Fruit fly (Drosophila melanogaster) whole organism, pupa: Measurements from ENCODE around the gene pyd.
A peak's percentile ranks its signal among the peaks of the same experiment; 100 is the strongest.

Experiments used
- CG10348 ChIP-seq: fragments of 200-800 bp; sonication (Bioruptor generic); IDR thresholded peaks from 2 replicates; pipeline ENCODE4 v1.3.6; 2022; ENCODE audit warnings: missing biosample characterization, missing genetic modification characterization
- CG12605 ChIP-seq: fragments of 200-800 bp; sonication (Bioruptor generic); IDR thresholded peaks from 2 replicates; pipeline ENCODE4 v1.3.6; 2022; ENCODE audit warnings: missing biosample characterization, missing genetic modification characterization
- CG13204 ChIP-seq: fragments of 200-800 bp; sonication (Bioruptor generic); optimal IDR thresholded peaks from 2 replicates; lab custom pipeline; 2018; ENCODE audit warnings: missing biosample characterization, mild to moderate bottlenecking, missing genetic modification characterization, moderate library complexity
- CG14655 ChIP-seq: fragments of 200-800 bp; sonication (Bioruptor generic); optimal IDR thresholded peaks from 3 replicates; lab custom pipeline; 2017; ENCODE audit warnings: mild to moderate bottlenecking, missing biosample characterization, missing genetic modification reagents, missing genetic modification characterization
- CG15710 ChIP-seq: fragments of 200-800 bp; sonication (Bioruptor generic); optimal IDR thresholded peaks from 2 replicates; lab custom pipeline; 2018; ENCODE audit warnings: missing biosample characterization, mild to moderate bottlenecking, missing genetic modification characterization, moderate library complexity
- CG17806 ChIP-seq: fragments of 200-800 bp; sonication (Bioruptor generic); optimal IDR thresholded peaks from 2 replicates; lab custom pipeline; 2018; ENCODE audit warnings: missing biosample characterization, mild to moderate bottlenecking, missing genetic modification characterization, moderate library complexity
- CG32121 ChIP-seq: fragments of 200-800 bp; sonication (Bioruptor generic); IDR thresholded peaks from 2 replicates; pipeline ENCODE4 v1.3.6; 2022; ENCODE audit warnings: missing biosample characterization, missing genetic modification characterization
- CG34367 ChIP-seq: fragments of 200-800 bp; sonication (Bioruptor generic); optimal IDR thresholded peaks from 2 replicates; lab custom pipeline; 2018; ENCODE audit warnings: missing biosample characterization, mild to moderate bottlenecking, missing genetic modification characterization
- CG4496 ChIP-seq: fragments of 200-800 bp; sonication (Bioruptor generic); IDR thresholded peaks from 3 replicates; pipeline ENCODE4 v1.3.6; 2022; ENCODE audit warnings: missing biosample characterization, missing genetic modification characterization
- CG8159 ChIP-seq: fragments of 200-800 bp; sonication (Bioruptor generic); optimal IDR thresholded peaks from 3 replicates; lab custom pipeline; 2018; ENCODE audit warnings: missing biosample characterization, mild to moderate bottlenecking, missing genetic modification characterization, moderate library complexity
- CG8301 ChIP-seq: fragments of 200-800 bp; sonication (Bioruptor generic); optimal IDR thresholded peaks from 2 replicates; lab custom pipeline; 2018; ENCODE audit warnings: missing biosample characterization, mild to moderate bottlenecking, missing genetic modification characterization
- CG9948 ChIP-seq: fragments of 200-800 bp; sonication (Bioruptor generic); optimal IDR thresholded peaks from 2 replicates; lab custom pipeline; 2018; ENCODE audit warnings: missing biosample characterization, mild to moderate bottlenecking, missing genetic modification characterization, moderate library complexity
- D1 ChIP-seq: fragments of 200-800 bp; sonication (Bioruptor generic); optimal IDR thresholded peaks from 2 replicates; lab custom pipeline; 2018; ENCODE audit warnings: missing biosample characterization, mild to moderate bottlenecking, missing genetic modification characterization, moderate library complexity
- EcR ChIP-seq: fragments of 200-800 bp; sonication (Bioruptor generic); optimal IDR thresholded peaks from 3 replicates; lab custom pipeline; 2019; ENCODE audit warnings: missing biosample characterization, missing genetic modification characterization, mild to moderate bottlenecking, moderate library complexity, missing genetic modification reagents
- Ets98B ChIP-seq: fragments of 200-800 bp; sonication (Bioruptor generic); IDR thresholded peaks from 2 replicates; pipeline ENCODE4 v1.3.6; 2022; ENCODE audit warnings: missing biosample characterization, missing genetic modification characterization
- Pif1A ChIP-seq: fragments of 200-800 bp; sonication (Bioruptor generic); optimal IDR thresholded peaks from 3 replicates; lab custom pipeline; 2016; ENCODE audit warnings: missing biosample characterization, missing genetic modification characterization
- Pif1B ChIP-seq: fragments of 200-800 bp; sonication (Bioruptor generic); optimal IDR thresholded peaks from 3 replicates; lab custom pipeline; 2016; ENCODE audit warnings: missing biosample characterization, missing genetic modification characterization
- Snoo ChIP-seq: fragments of 200-800 bp; sonication (Bioruptor generic); optimal IDR thresholded peaks from 3 replicates; lab custom pipeline; 2017; ENCODE audit warnings: missing biosample characterization, mild to moderate bottlenecking, missing genetic modification characterization, inconsistent platforms
- fd96Ca ChIP-seq: fragments of 200-800 bp; sonication (Bioruptor generic); IDR thresholded peaks from 3 replicates; pipeline ENCODE4 v1.3.6; 2022; ENCODE audit warnings: missing biosample characterization, missing genetic modification characterization
- gl ChIP-seq: fragments of 200-800 bp; sonication (Bioruptor generic); optimal IDR thresholded peaks from 2 replicates; lab custom pipeline; 2018; ENCODE audit warnings: missing biosample characterization, mild to moderate bottlenecking, missing genetic modification characterization
- rn ChIP-seq: fragments of 200-800 bp; sonication (Bioruptor generic); IDR thresholded peaks from 2 replicates; pipeline ENCODE4 v1.3.6; 2022; ENCODE audit warnings: missing biosample characterization, missing genetic modification characterization

Gene pyd

DNA sequence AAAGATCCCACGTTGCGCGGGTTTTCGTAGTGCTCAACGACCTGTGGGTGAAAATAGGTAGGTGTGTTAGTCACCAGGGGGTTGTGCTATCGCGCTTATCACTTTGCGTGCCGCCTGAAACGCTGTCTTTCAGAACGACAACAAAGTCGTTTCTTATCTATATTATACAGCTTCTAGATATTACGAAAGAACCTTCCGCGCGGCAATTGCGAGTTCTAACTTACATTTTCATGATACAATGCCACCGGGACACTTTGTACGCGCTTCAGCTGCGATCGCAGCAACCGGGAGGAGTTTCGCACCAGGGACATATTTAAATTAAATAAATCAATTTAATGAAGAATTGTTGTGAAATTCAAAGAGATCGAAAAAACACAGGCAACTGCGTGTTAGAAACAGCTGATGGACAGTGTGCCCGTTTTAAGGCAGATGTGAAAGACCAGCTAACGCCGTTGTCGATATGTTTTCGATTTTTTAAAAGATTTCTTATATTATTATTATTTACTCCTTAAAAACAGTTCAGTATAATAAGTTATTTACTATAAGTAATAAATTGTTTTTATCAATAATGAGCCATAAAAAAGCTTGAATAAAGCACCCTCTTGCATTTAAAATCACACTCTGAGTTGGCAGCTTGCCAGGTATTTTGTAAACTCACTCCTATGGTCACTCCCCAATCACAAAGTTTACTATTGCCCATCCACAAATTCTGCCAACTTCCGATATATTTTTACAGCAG is 107.8 kb downstream of the pyd start, which contains the start of the genes IscU and CG8379:
Gene IscU, minus strand, starts transcription at position 417 of the 739 bp plus-strand sequence.
Gene CG8379, plus strand, starts transcription at position 651 of the 739 bp plus-strand sequence.
- TF ChIP-seq CG34367 (no peak), CG8301 (tag; lab: Kevin White, UChicago) (no peak), rn (no peak), CG17806 (no peak), CG13204 (GFP tag; lab: Kevin White, UChicago) (no peak), CG9948 (tag; lab: Kevin White, UChicago) (no peak), Snoo (tag; lab: Kevin White, UChicago) (no peak), CG14655 (no peak), Pif1A (GFP tag; lab: Kevin White, UChicago) (no peak), CG32121 (GFP tag; lab: Robert Waterston, UW) (no peak), fd96Ca (no peak), CG12605 (GFP tag; lab: Robert Waterston, UW) (no peak), EcR (no peak), CG15710 (tag; lab: Kevin White, UChicago) (no peak), Pif1B (GFP tag; lab: Kevin White, UChicago) (no peak), CG8159 (tag; lab: Kevin White, UChicago) (no peak), gl (no peak), D1 (tag; lab: Kevin White, UChicago) (no peak), Ets98B (GFP tag; lab: Robert Waterston, UW) (no peak), CG10348 (GFP tag; lab: Robert Waterston, UW) (no peak)

DNA sequence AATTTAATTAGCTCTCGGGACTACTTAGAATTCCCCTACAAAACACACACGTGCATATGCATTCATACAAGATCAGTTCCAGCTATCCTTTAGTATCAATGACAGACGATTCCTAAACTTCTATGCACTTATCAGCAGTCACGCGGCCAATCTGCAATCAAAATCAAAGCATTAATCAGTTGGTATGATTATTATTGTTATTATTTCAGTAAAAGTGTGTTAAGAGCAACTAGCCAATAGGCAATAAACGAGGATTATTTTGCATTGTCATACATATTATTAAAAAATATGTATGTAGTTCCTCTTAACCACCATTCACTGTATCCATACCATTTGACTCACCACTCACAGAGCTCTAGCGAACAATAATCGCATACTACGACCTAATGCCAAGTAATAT is 108.8 kb downstream of the pyd start:
- TF ChIP-seq fd96Ca (no peak), Pif1B (GFP tag; lab: Kevin White, UChicago) (no peak), EcR (no peak), CG12605 (GFP tag; lab: Robert Waterston, UW) (no peak), CG10348 (GFP tag; lab: Robert Waterston, UW) (no peak)

DNA sequence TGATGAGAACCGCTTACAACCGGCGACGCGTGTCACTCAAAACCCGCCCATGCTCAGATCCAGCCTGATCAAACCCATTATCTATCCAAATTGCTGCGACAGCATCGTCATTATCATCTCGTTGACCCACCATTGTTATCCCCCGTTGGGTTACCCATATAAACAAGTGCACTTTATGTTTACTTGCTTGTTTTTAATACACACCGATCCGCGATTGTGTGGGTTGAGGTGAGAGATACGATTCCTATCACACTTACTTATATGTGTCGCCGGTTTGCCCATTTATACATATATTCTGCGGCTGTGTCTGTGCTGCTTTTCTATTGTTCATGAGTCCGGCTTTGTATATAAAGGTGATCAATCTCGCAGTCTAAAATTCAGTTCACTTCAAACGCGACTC is 110.1 kb downstream of the pyd start, which contains the start of gene CG8369:
Gene CG8369, plus strand, starts transcription at position 386 of the 400 bp plus-strand sequence.
- TF ChIP-seq CG12605 (GFP tag; lab: Robert Waterston, UW) (no peak), CG32121 (GFP tag; lab: Robert Waterston, UW) (no peak), EcR (peak; percentile 51)

DNA sequence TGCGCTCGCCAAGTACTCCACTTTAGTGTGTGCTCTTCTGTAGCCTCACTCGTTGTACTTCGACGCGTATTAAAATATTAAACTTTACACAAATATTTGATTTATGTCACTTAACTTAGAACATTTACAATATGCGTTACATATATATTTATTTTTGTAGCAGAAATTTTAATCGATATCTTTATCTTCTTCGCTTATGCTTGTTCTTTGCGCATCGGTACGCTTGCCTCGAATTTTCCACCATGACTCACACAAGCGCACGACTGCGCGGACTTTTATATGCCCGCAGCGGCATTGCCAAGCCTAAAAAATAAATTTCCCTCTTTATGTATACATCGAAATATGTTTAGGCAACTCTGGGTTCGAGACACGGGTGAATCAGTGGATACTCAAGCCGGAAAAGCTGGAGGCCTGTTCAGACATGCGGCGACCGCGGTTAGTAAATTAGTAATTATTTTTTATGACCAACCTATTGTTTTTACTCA is 111.2 kb downstream of the pyd start, which contains the start of gene aqz:
Gene aqz, minus strand, starts transcription at position 255 of the 485 bp plus-strand sequence.
- TF ChIP-seq EcR (peak; percentile 9), Snoo (tag; lab: Kevin White, UChicago) (peak; percentile 12), CG8159 (tag; lab: Kevin White, UChicago) (no peak), Pif1A (GFP tag; lab: Kevin White, UChicago) (peak; percentile 32), Pif1B (GFP tag; lab: Kevin White, UChicago) (peak; percentile 10), fd96Ca (no peak), CG10348 (GFP tag; lab: Robert Waterston, UW) (no peak), CG13204 (GFP tag; lab: Kevin White, UChicago) (no peak), CG9948 (tag; lab: Kevin White, UChicago) (no peak), rn (no peak), CG12605 (GFP tag; lab: Robert Waterston, UW) (peak; percentile 63), Ets98B (GFP tag; lab: Robert Waterston, UW) (peak; percentile 52; the same call in 1 of the 2 replicates), CG8301 (tag; lab: Kevin White, UChicago) (peak; percentile 2), CG4496 (GFP tag; lab: Robert Waterston, UW) (peak; percentile 68), gl (no peak), CG17806 (peak; percentile 2), CG32121 (GFP tag; lab: Robert Waterston, UW) (peak; percentile 26; the same call in 1 of the 2 replicates), CG15710 (tag; lab: Kevin White, UChicago) (no peak), CG34367 (peak; percentile 36), CG14655 (no peak), D1 (tag; lab: Kevin White, UChicago) (peak; percentile 48)

DNA sequence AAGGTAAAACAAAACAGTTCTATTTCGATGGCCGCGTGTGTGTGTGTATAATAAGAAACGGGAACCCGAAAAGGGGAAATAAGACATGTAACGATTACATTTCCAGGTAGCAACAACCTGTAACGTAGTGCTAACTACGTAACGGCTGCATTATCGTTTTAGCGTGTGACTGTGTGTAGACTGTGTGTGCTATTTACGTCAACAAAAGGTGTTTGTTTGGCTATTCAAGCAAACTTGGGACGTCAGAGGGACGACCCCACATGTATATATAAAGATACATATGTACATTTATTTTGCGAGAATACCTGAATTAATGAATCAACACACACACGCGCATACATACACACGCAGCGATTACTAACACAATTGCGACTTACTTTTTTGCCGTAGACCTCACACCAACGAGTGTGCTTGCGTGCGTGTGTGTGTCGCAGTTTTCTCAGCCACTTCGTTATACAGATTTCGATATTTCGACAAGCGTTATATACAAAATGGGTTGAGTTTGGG is 112.1 kb downstream of the pyd start:
- TF ChIP-seq CG8301 (tag; lab: Kevin White, UChicago) (no peak), D1 (tag; lab: Kevin White, UChicago) (no peak), rn (no peak), CG4496 (GFP tag; lab: Robert Waterston, UW) (no peak), CG8159 (tag; lab: Kevin White, UChicago) (no peak), CG32121 (GFP tag; lab: Robert Waterston, UW) (no peak), CG15710 (tag; lab: Kevin White, UChicago) (no peak), CG9948 (tag; lab: Kevin White, UChicago) (no peak), CG12605 (GFP tag; lab: Robert Waterston, UW) (no peak), Snoo (tag; lab: Kevin White, UChicago) (no peak), Ets98B (GFP tag; lab: Robert Waterston, UW) (peak; percentile 7; the same call in 1 of the 2 replicates), CG14655 (no peak), fd96Ca (peak; percentile 42; the same call in 1 of the 3 replicates), Pif1B (GFP tag; lab: Kevin White, UChicago) (no peak), CG13204 (GFP tag; lab: Kevin White, UChicago) (no peak), CG10348 (GFP tag; lab: Robert Waterston, UW) (no peak), CG17806 (no peak), CG34367 (no peak), EcR (peak; percentile 30), Pif1A (GFP tag; lab: Kevin White, UChicago) (no peak), gl (peak; percentile 33)
